Worm (Caenorhabditis elegans) whole organism, L2 larva: Measurements from ENCODE around the gene srx-8.

Source experiments
- C34F6.9 ChIP-seq: fragments of 150-350 bp; optimal IDR thresholded peaks from 2 replicates; lab custom pipeline; 2014; ENCODE audit warnings: missing biosample characterization, missing genetic modification characterization
- Y55F3AM.14 ChIP-seq: fragments of 200-800 bp; sonication (Bioruptor generic); optimal IDR thresholded peaks from 2 replicates; lab custom pipeline; 2018; ENCODE audit warnings: mild to moderate bottlenecking, missing genetic modification characterization, missing compliant biosample characterization
- aly-2 ChIP-seq: fragments of 150-350 bp; optimal IDR thresholded peaks from 2 replicates; lab custom pipeline; 2014; ENCODE audit warnings: missing biosample characterization, missing genetic modification characterization
- ama-1 ChIP-seq: fragments of 150-350 bp; optimal IDR thresholded peaks from 2 replicates; lab custom pipeline; 2018; ENCODE audit warnings: inconsistent platforms
- ceh-16 ChIP-seq: fragments of 150-350 bp; optimal IDR thresholded peaks from 2 replicates; lab custom pipeline; 2014; ENCODE audit warnings: missing biosample characterization, missing genetic modification characterization
- crh-2 ChIP-seq: sonication (generic microtip); optimal IDR thresholded peaks from 2 replicates; lab custom pipeline; 2017; ENCODE audit warnings: missing biosample characterization, missing genetic modification characterization
- dmd-4 ChIP-seq: sonication (generic microtip); optimal IDR thresholded peaks from 2 replicates; lab custom pipeline; 2017; ENCODE audit warnings: missing biosample characterization, missing genetic modification characterization
- elt-1 ChIP-seq: fragments of 150-350 bp; optimal IDR thresholded peaks from 2 replicates; lab custom pipeline; 2014; ENCODE audit warnings: missing biosample characterization, missing genetic modification characterization
- elt-3 ChIP-seq: sonication (generic microtip); optimal IDR thresholded peaks from 2 replicates; lab custom pipeline; 2017; ENCODE audit warnings: missing biosample characterization, missing genetic modification characterization
- fos-1 ChIP-seq: fragments of 150-350 bp; optimal IDR thresholded peaks from 2 replicates; lab custom pipeline; 2014; ENCODE audit warnings: missing biosample characterization, missing genetic modification characterization
- lin-11 ChIP-seq: fragments of 150-350 bp; sonication (generic microtip); optimal IDR thresholded peaks from 2 replicates; lab custom pipeline; 2014; ENCODE audit warnings: missing biosample characterization, missing genetic modification characterization, inconsistent platforms, mixed read lengths
- lin-13 ChIP-seq: fragments of 150-350 bp; optimal IDR thresholded peaks from 2 replicates; lab custom pipeline; 2014; ENCODE audit warnings: missing biosample characterization, missing genetic modification reagents, missing genetic modification characterization
- lin-39 ChIP-seq: fragments of 150-350 bp; optimal IDR thresholded peaks from 2 replicates; lab custom pipeline; 2014; ENCODE audit warnings: missing biosample characterization, missing genetic modification reagents, missing genetic modification characterization
- lsy-2 ChIP-seq, 2 experiments: fragments of 150-350 bp in 1 of 2; sonication (generic microtip) in 1 of 2; optimal IDR thresholded peaks; 2 replicates each; lab custom pipeline; 2014 to 2017; ENCODE audit warnings: missing biosample characterization in 2 of 2, missing genetic modification characterization in 2 of 2
- mab-5 ChIP-seq: fragments of 150-350 bp; optimal IDR thresholded peaks from 2 replicates; lab custom pipeline; 2014; ENCODE audit warnings: missing biosample characterization, missing genetic modification characterization
- mbf-1 ChIP-seq: sonication (generic microtip); optimal IDR thresholded peaks from 2 replicates; lab custom pipeline; 2017; ENCODE audit warnings: missing biosample characterization, missing genetic modification characterization
- mdl-1 ChIP-seq, 2 experiments: fragments of 150-350 bp in 1 of 2; sonication (generic microtip) in 1 of 2; optimal IDR thresholded peaks; 2 replicates each; lab custom pipeline; 2017; ENCODE audit warnings: missing biosample characterization in 2 of 2, missing genetic modification characterization in 2 of 2
- nhr-10 ChIP-seq: sonication (generic microtip); optimal IDR thresholded peaks from 2 replicates; lab custom pipeline; 2017; ENCODE audit warnings: missing biosample characterization, missing genetic modification characterization
- nhr-11 ChIP-seq: fragments of 150-350 bp; optimal IDR thresholded peaks from 2 replicates; lab custom pipeline; 2014; ENCODE audit warnings: missing biosample characterization, missing genetic modification characterization
- nhr-12 ChIP-seq: fragments of 150-350 bp; optimal IDR thresholded peaks from 2 replicates; lab custom pipeline; 2014; ENCODE audit warnings: missing biosample characterization, missing genetic modification characterization
- nhr-129 ChIP-seq: fragments of 150-350 bp; optimal IDR thresholded peaks from 2 replicates; lab custom pipeline; 2014; ENCODE audit warnings: missing biosample characterization, missing genetic modification characterization
- nhr-23 ChIP-seq: fragments of 150-350 bp; optimal IDR thresholded peaks from 2 replicates; lab custom pipeline; 2014; ENCODE audit warnings: missing biosample characterization, missing genetic modification reagents, missing genetic modification characterization
- nhr-237 ChIP-seq: fragments of 150-350 bp; optimal IDR thresholded peaks from 2 replicates; lab custom pipeline; 2014; ENCODE audit warnings: missing biosample characterization, missing genetic modification characterization
- nhr-77 ChIP-seq: fragments of 150-350 bp; optimal IDR thresholded peaks from 2 replicates; lab custom pipeline; 2014; ENCODE audit warnings: missing biosample characterization, missing genetic modification characterization
- peb-1 ChIP-seq: fragments of 150-350 bp; optimal IDR thresholded peaks from 2 replicates; lab custom pipeline; 2014; ENCODE audit warnings: missing biosample characterization, missing genetic modification characterization
- sem-4 ChIP-seq: fragments of 150-350 bp; optimal IDR thresholded peaks from 2 replicates; lab custom pipeline; 2014; ENCODE audit warnings: missing biosample characterization, missing genetic modification reagents, missing genetic modification characterization
- sma-3 ChIP-seq: sonication (generic microtip); optimal IDR thresholded peaks from 2 replicates; lab custom pipeline; 2016; ENCODE audit warnings: missing genetic modification reagents, missing genetic modification characterization, missing compliant biosample characterization
- unc-39 ChIP-seq: fragments of 150-350 bp; optimal IDR thresholded peaks from 2 replicates; lab custom pipeline; 2014; ENCODE audit warnings: missing biosample characterization, missing genetic modification characterization
- unc-55 ChIP-seq: fragments of 150-350 bp; sonication (generic microtip); optimal IDR thresholded peaks from 3 replicates; lab custom pipeline; 2014; ENCODE audit warnings: missing biosample characterization, missing genetic modification reagents, missing genetic modification characterization
- unc-62 ChIP-seq: fragments of 150-350 bp; optimal IDR thresholded peaks from 2 replicates; lab custom pipeline; 2014; ENCODE audit warnings: missing biosample characterization, missing genetic modification reagents, missing genetic modification characterization

The srx-8 gene

ce11 chrV:519445-519844 is 36.5 kb downstream of the srx-8 start, which contains the start of gene nhr-210:
Gene nhr-210 (minus strand): TSS chrV:519545.
- no peak for TF ChIP-seq lsy-2 (tag; optimal IDR thresholded peaks at IDR 0.05; lab: Kevin White, UChicago)
- TF ChIP-seq peb-1 (tag; lab: Kevin White, UChicago) = no peak
- TF ChIP-seq, all 48 proteins: peak for 0

DNA sequence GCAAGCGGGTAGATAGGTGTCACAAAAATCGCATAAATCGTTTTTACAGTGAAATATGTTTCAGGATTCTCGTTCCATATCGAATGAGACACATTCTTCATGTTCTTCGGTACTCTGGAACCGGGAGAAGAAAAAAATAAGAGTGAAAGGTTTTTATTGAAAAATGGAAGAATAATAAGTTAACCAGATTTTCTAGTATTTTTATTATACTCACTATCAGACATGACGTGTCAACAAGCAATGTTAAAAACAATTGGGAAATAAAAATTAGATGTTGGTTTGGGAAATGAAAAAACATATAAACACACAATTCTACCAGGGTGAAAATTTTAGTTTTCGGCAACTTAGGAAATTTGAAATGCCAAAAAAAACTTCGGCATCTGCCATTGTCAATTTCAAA is 43.5 kb downstream of the srx-8 start, which contains the start of gene srh-37:
TSS of gene srh-37 (minus strand) at position 101 of the 400 bp plus-strand sequence.
- TF ChIP-seq nhr-237 (tag; lab: Kevin White, UChicago) = no peak
- TF ChIP-seq Y55F3AM.14 = no peak
- TF ChIP-seq ceh-16 (tag; lab: Kevin White, UChicago) = no peak
- no peak for TF ChIP-seq unc-39
- TF ChIP-seq sma-3 (GFP tag; lab: Kevin White, UChicago) = no peak
- no peak for TF ChIP-seq elt-1 (tag; lab: Kevin White, UChicago)
- TF ChIP-seq sem-4 (tag; lab: Kevin White, UChicago) = no peak
- no peak for TF ChIP-seq C34F6.9
- no peak for TF ChIP-seq lin-13 (GFP tag; lab: Kevin White, UChicago)
- TF ChIP-seq lsy-2 (tag; optimal IDR thresholded peaks at IDR 0.05; lab: Kevin White, UChicago) = no peak
- no peak for TF ChIP-seq lin-39 (tag; lab: Kevin White, UChicago)
- no peak for TF ChIP-seq mab-5
- no peak for TF ChIP-seq nhr-23
- no peak for TF ChIP-seq fos-1 (tag; lab: Kevin White, UChicago)

DNA sequence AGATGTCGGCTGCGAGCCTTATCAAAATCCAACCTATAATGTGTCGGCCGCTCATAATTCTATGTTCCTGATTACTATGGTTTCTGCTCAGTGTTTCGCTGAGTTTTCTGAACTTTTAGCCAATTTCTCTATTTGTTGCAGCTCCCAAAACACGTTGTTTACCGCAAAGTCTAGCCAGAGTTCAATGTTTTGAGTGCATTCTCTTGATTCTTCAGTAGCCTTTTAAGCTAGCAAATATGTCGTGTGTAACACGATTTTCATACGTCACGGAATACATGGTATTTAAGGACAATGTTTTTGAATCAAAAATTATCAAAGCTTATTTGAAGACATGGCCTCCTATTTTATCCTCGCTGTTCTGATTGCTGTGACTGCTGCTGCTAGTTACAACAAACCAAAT is 50.8 kb downstream of the srx-8 start, which contains the start of gene srlf-19:
TSS of gene srlf-19 (plus strand) at position 301 of the 400 bp plus-strand sequence.
- TF ChIP-seq unc-62 (GFP tag; lab: Kevin White, UChicago) (no peak), nhr-129 (tag; lab: Kevin White, UChicago) (no peak), ceh-16 (tag; lab: Kevin White, UChicago) (no peak), peb-1 (tag; lab: Kevin White, UChicago) (no peak), dmd-4 (tag; lab: Kevin White, UChicago) (no peak), ama-1 (no peak), nhr-12 (no peak), crh-2 (tag; lab: Kevin White, UChicago) (no peak), nhr-10 (tag; lab: Kevin White, UChicago) (no peak), elt-3 (tag; lab: Kevin White, UChicago) (no peak), sem-4 (tag; lab: Kevin White, UChicago) (no peak), aly-2 (tag; lab: Kevin White, UChicago) (no peak), lin-11 (tag; lab: Kevin White, UChicago) (no peak), mdl-1 (tag; optimal IDR thresholded peaks at IDR 0.05; lab: Kevin White, UChicago) (no peak), nhr-11 (tag; lab: Kevin White, UChicago) (no peak), nhr-77 (tag; lab: Kevin White, UChicago) (no peak), lin-13 (GFP tag; lab: Kevin White, UChicago) (no peak), unc-55 (no peak), elt-1 (tag; lab: Kevin White, UChicago) (no peak), mbf-1 (tag; lab: Kevin White, UChicago) (no peak)
- TF ChIP-seq, all 48 proteins: peak for 0
